Worm (Caenorhabditis elegans): Measurements from ENCODE around the gene C02F4.4.
A peak's percentile ranks its signal among the peaks of the same experiment; 100 is the strongest.

- TF ChIP-seq mdt-29 (GFP tag; IDR thresholded peaks at IDR 0.05) (no peak), snpc-4 (tag; optimal IDR thresholded peaks at IDR 0.05) (no peak), nhr-237 (tag; optimal IDR thresholded peaks at IDR 0.05) (no peak), nhr-28 (tag; optimal IDR thresholded peaks at IDR 0.05) (no peak), nhr-48 (tag; optimal IDR thresholded peaks at IDR 0.05) (no peak), F44E2.7 (GFP tag; IDR thresholded peaks at IDR 0.05) (no peak), fkh-10 (GFP tag; optimal IDR thresholded peaks at IDR 0.05) (peak; percentile 83), ZK337.2 (GFP tag; IDR thresholded peaks at IDR 0.05) (no peak), zag-1 (tag; optimal IDR thresholded peaks at IDR 0.05) (no peak), nhr-25 (tag; optimal IDR thresholded peaks at IDR 0.05; ENCODE audit: borderline replicate concordance, insufficient read depth) (no peak), ZK546.5 (tag; optimal IDR thresholded peaks at IDR 0.05) (no peak), zip-2 (tag; optimal IDR thresholded peaks at IDR 0.05) (no peak)
These were observed 7.4 kb downstream of the C02F4.4 start for ce11 chrIV:10507586-10507985.

All from whole organism, L4 larva.